Fruit fly (Drosophila melanogaster) whole organism, embryonic: ENCODE data around the gene pyd.

Source experiments
- Adf1 ChIP-seq: fragments of 200-800 bp; sonication (Bioruptor generic); IDR thresholded peaks from 2 replicates; pipeline ENCODE4 v1.3.6; 2022; ENCODE audit warnings: missing biosample characterization, missing genetic modification characterization
- Antp ChIP-seq: fragments of 200-800 bp; sonication (Bioruptor generic); optimal IDR thresholded peaks from 3 replicates; lab custom pipeline; 2016; ENCODE audit warnings: missing biosample characterization, missing genetic modification characterization
- Blimp-1 ChIP-seq: fragments of 200-800 bp; sonication (Bioruptor generic); optimal IDR thresholded peaks from 3 replicates; lab custom pipeline; 2018; ENCODE audit warnings: missing biosample characterization, missing genetic modification characterization, mild to moderate bottlenecking, moderate library complexity, missing genetic modification reagents
- CG10147 ChIP-seq: fragments of 200-800 bp; sonication (Bioruptor generic); optimal IDR thresholded peaks from 2 replicates; lab custom pipeline; 2019; ENCODE audit warnings: missing biosample characterization, mild to moderate bottlenecking, missing genetic modification characterization, moderate library complexity
- CG10462 ChIP-seq: fragments of 200-800 bp; sonication (Bioruptor generic); optimal IDR thresholded peaks from 2 replicates; lab custom pipeline; 2016; ENCODE audit warnings: missing biosample characterization, missing genetic modification characterization
- CG14441 ChIP-seq: fragments of 200-800 bp; sonication (Bioruptor generic); IDR thresholded peaks from 2 replicates; pipeline ENCODE4 v1.3.6; 2022; ENCODE audit warnings: missing biosample characterization, missing genetic modification characterization
- CG14667 ChIP-seq: fragments of 200-800 bp; sonication (Bioruptor generic); IDR thresholded peaks from 2 replicates; pipeline ENCODE4 v1.3.6; 2022; ENCODE audit warnings: missing biosample characterization, missing genetic modification characterization
- CG1647 ChIP-seq: fragments of 200-800 bp; sonication (Bioruptor generic); optimal IDR thresholded peaks from 3 replicates; lab custom pipeline; 2016; ENCODE audit warnings: missing biosample characterization, missing genetic modification characterization
- CG16813 ChIP-seq: fragments of 200-800 bp; sonication (Bioruptor generic); IDR thresholded peaks from 3 replicates; pipeline ENCODE4 v1.3.6; 2022; ENCODE audit warnings: missing biosample characterization, missing genetic modification characterization; ENCODE audit not compliant: partially characterized antibody
- CG18619 ChIP-seq: fragments of 200-800 bp; sonication (Bioruptor generic); optimal IDR thresholded peaks from 3 replicates; lab custom pipeline; 2017; ENCODE audit warnings: missing biosample characterization, mild to moderate bottlenecking, missing genetic modification characterization
- CG18764 ChIP-seq: fragments of 200-800 bp; sonication (Bioruptor generic); optimal IDR thresholded peaks from 3 replicates; lab custom pipeline; 2016; ENCODE audit warnings: missing biosample characterization, missing genetic modification characterization
- CG34376 ChIP-seq: fragments of 200-800 bp; sonication (Bioruptor generic); optimal IDR thresholded peaks from 2 replicates; lab custom pipeline; 2018; ENCODE audit warnings: missing biosample characterization, mild to moderate bottlenecking, missing genetic modification characterization
- CG4820 ChIP-seq: fragments of 200-800 bp; sonication (Bioruptor generic); optimal IDR thresholded peaks from 3 replicates; lab custom pipeline; 2016; ENCODE audit warnings: missing biosample characterization, missing genetic modification characterization
- CG5180 ChIP-seq: fragments of 200-800 bp; sonication (Bioruptor generic); optimal IDR thresholded peaks from 3 replicates; lab custom pipeline; 2017; ENCODE audit warnings: missing biosample characterization, missing genetic modification characterization, mild to moderate bottlenecking, moderate library complexity, missing genetic modification reagents
- CG5953 ChIP-seq: fragments of 200-800 bp; sonication (Bioruptor generic); IDR thresholded peaks from 2 replicates; pipeline ENCODE4 v1.3.6; 2022; ENCODE audit warnings: missing biosample characterization, missing genetic modification characterization
- CG8388 ChIP-seq: fragments of 200-800 bp; sonication (Bioruptor generic); optimal IDR thresholded peaks from 2 replicates; lab custom pipeline; 2019; ENCODE audit warnings: missing biosample characterization, mild to moderate bottlenecking, missing genetic modification characterization, moderate library complexity
- CG9797 ChIP-seq: fragments of 200-800 bp; sonication (Bioruptor generic); optimal IDR thresholded peaks from 3 replicates; lab custom pipeline; 2018; ENCODE audit warnings: missing biosample characterization, mild to moderate bottlenecking, missing genetic modification characterization
- Chrac-16 ChIP-seq: fragments of 200-800 bp; sonication (Bioruptor generic); optimal IDR thresholded peaks from 3 replicates; lab custom pipeline; 2016; ENCODE audit warnings: missing biosample characterization, missing genetic modification characterization
- CkIIα-i1 ChIP-seq: fragments of 200-800 bp; sonication (Bioruptor generic); IDR thresholded peaks from 2 replicates; pipeline ENCODE4 v1.3.6; 2022; ENCODE audit warnings: missing biosample characterization, missing genetic modification characterization
- D19B ChIP-seq: fragments of 200-800 bp; sonication (Bioruptor generic); optimal IDR thresholded peaks from 2 replicates; lab custom pipeline; 2017; ENCODE audit warnings: missing biosample characterization, mild to moderate bottlenecking, missing genetic modification characterization
- Dad ChIP-seq: fragments of 200-800 bp; sonication (Bioruptor generic); optimal IDR thresholded peaks from 3 replicates; lab custom pipeline; 2016; ENCODE audit warnings: missing biosample characterization, missing genetic modification characterization
- Dll ChIP-seq: fragments of 200-800 bp; sonication (Bioruptor generic); IDR thresholded peaks from 4 replicates; pipeline ENCODE4 v1.3.6; 2022; ENCODE audit warnings: missing biosample characterization, missing genetic modification characterization; ENCODE audit not compliant: partially characterized antibody
- E2f2 ChIP-seq: fragments of 200-800 bp; sonication (Bioruptor generic); IDR thresholded peaks from 2 replicates; pipeline ENCODE4 v1.3.6; 2022; ENCODE audit warnings: missing biosample characterization, missing genetic modification characterization
- Fer1 ChIP-seq: fragments of 200-800 bp; sonication (Bioruptor generic); optimal IDR thresholded peaks from 2 replicates; lab custom pipeline; 2017; ENCODE audit warnings: missing biosample characterization, mild to moderate bottlenecking, missing genetic modification characterization
- HmgD ChIP-seq: fragments of 200-800 bp; sonication (Bioruptor generic); optimal IDR thresholded peaks from 3 replicates; lab custom pipeline; 2016; ENCODE audit warnings: missing biosample characterization, missing genetic modification characterization
- Mrtf ChIP-seq: fragments of 200-800 bp; sonication (Bioruptor generic); IDR thresholded peaks from 3 replicates; pipeline ENCODE4 v1.3.6; 2022; ENCODE audit warnings: missing biosample characterization, missing genetic modification characterization
- Nf-YA ChIP-seq: fragments of 200-800 bp; sonication (Bioruptor generic); IDR thresholded peaks from 2 replicates; pipeline ENCODE4 v1.3.6; 2022; ENCODE audit warnings: missing biosample characterization, missing genetic modification characterization
- Sox100B ChIP-seq: fragments of 200-800 bp; sonication (Bioruptor generic); optimal IDR thresholded peaks from 3 replicates; lab custom pipeline; 2018; ENCODE audit warnings: missing biosample characterization, mild to moderate bottlenecking, missing genetic modification characterization
- Xrp1 ChIP-seq: fragments of 200-800 bp; sonication (Bioruptor generic); IDR thresholded peaks from 2 replicates; pipeline ENCODE4 v1.3.6; 2022; ENCODE audit warnings: missing biosample characterization, missing genetic modification characterization
- ab ChIP-seq: fragments of 200-800 bp; sonication (Bioruptor generic); optimal IDR thresholded peaks from 2 replicates; lab custom pipeline; 2016; ENCODE audit warnings: missing biosample characterization, missing genetic modification characterization
- ap ChIP-seq: fragments of 200-800 bp; sonication (Bioruptor generic); IDR thresholded peaks from 2 replicates; pipeline ENCODE4 v1.3.6; 2022; ENCODE audit warnings: missing biosample characterization, missing genetic modification characterization
- chinmo ChIP-seq: fragments of 200-800 bp; sonication (Bioruptor generic); IDR thresholded peaks from 4 replicates; pipeline ENCODE4 v1.3.6; 2022; ENCODE audit warnings: missing biosample characterization, missing genetic modification characterization; ENCODE audit not compliant: partially characterized antibody
- ci ChIP-seq: fragments of 200-800 bp; sonication (Bioruptor generic); IDR thresholded peaks from 3 replicates; pipeline ENCODE4 v1.3.6; 2022; ENCODE audit warnings: missing biosample characterization, missing genetic modification characterization
- cwo ChIP-seq: fragments of 200-800 bp; sonication (Bioruptor generic); optimal IDR thresholded peaks from 3 replicates; lab custom pipeline; 2017; ENCODE audit warnings: missing biosample characterization, missing genetic modification characterization, mild to moderate bottlenecking, moderate library complexity, missing genetic modification reagents
- hbn ChIP-seq: fragments of 200-800 bp; sonication (Bioruptor generic); IDR thresholded peaks from 2 replicates; pipeline ENCODE4 v1.3.6; 2022; ENCODE audit warnings: missing biosample characterization, missing genetic modification characterization; ENCODE audit not compliant: partially characterized antibody
- ind ChIP-seq: fragments of 200-800 bp; sonication (Bioruptor generic); optimal IDR thresholded peaks from 3 replicates; lab custom pipeline; 2016; ENCODE audit warnings: missing biosample characterization, missing genetic modification characterization
- knrl ChIP-seq: fragments of 200-800 bp; sonication (Bioruptor generic); IDR thresholded peaks from 3 replicates; pipeline ENCODE4 v1.3.6; 2022; ENCODE audit warnings: missing biosample characterization, missing genetic modification characterization; ENCODE audit not compliant: partially characterized antibody
- mld ChIP-seq: fragments of 200-800 bp; sonication (Bioruptor generic); IDR thresholded peaks from 3 replicates; pipeline ENCODE4 v1.3.6; 2022; ENCODE audit warnings: missing biosample characterization, missing genetic modification characterization; ENCODE audit not compliant: partially characterized antibody
- oc ChIP-seq: fragments of 200-800 bp; sonication (Bioruptor generic); optimal IDR thresholded peaks from 2 replicates; lab custom pipeline; 2018; ENCODE audit warnings: missing biosample characterization, mild to moderate bottlenecking, missing genetic modification characterization, moderate library complexity
- otp ChIP-seq: fragments of 200-800 bp; sonication (Bioruptor generic); IDR thresholded peaks from 3 replicates; pipeline ENCODE4, ENCODE4 v1.3.6; 2022; ENCODE audit warnings: missing biosample characterization, missing genetic modification characterization
- pan ChIP-seq, 4 experiments: fragments of >200 bp in 3 of 4; fragments of 200-800 bp in 1 of 4; sonication (Bioruptor generic) in 1 of 4; optimal IDR thresholded peaks in 3 of 4; IDR thresholded peaks in 1 of 4; 2 replicates each; pipeline versions ENCODE4 v1.3.6 to Lab custom; 2017 to 2022; ENCODE audit warnings: missing biosample characterization in 2 of 4, missing genetic modification characterization in 2 of 4, mixed read lengths in 1 of 4
- pum ChIP-seq: fragments of 200-800 bp; sonication (Bioruptor generic); optimal IDR thresholded peaks from 2 replicates; lab custom pipeline; 2016; ENCODE audit warnings: missing biosample characterization, missing genetic modification characterization
- repo ChIP-seq: fragments of 200-800 bp; sonication (Bioruptor generic); optimal IDR thresholded peaks from 2 replicates; lab custom pipeline; 2016; ENCODE audit warnings: missing biosample characterization, missing genetic modification characterization
- salm ChIP-seq: fragments of 200-800 bp; sonication (Bioruptor generic); optimal IDR thresholded peaks from 2 replicates; lab custom pipeline; 2018; ENCODE audit warnings: missing biosample characterization, mild to moderate bottlenecking, missing genetic modification characterization
- sens ChIP-seq: fragments of 200-800 bp; sonication (Bioruptor generic); peaks from one replicate; lab custom pipeline; 2016; ENCODE audit warnings: missing biosample characterization, missing genetic modification characterization
- shn ChIP-seq: fragments of 200-800 bp; sonication (Bioruptor generic); optimal IDR thresholded peaks from 3 replicates; lab custom pipeline; 2016; ENCODE audit warnings: missing biosample characterization, missing genetic modification characterization
- sob ChIP-seq: fragments of 200-800 bp; sonication (Bioruptor generic); IDR thresholded peaks from 2 replicates; pipeline ENCODE4 v1.3.6; 2022; ENCODE audit warnings: missing biosample characterization, missing genetic modification characterization
- stc ChIP-seq: fragments of 200-800 bp; sonication (Bioruptor generic); IDR thresholded peaks from 2 replicates; pipeline ENCODE4 v1.3.6; 2022; ENCODE audit warnings: missing biosample characterization, missing genetic modification characterization
- tgo ChIP-seq: fragments of 200-800 bp; sonication (Bioruptor generic); IDR thresholded peaks from 3 replicates; pipeline ENCODE4 v1.3.6; 2022; ENCODE audit warnings: missing biosample characterization, missing genetic modification characterization

Gene pyd

DNA sequence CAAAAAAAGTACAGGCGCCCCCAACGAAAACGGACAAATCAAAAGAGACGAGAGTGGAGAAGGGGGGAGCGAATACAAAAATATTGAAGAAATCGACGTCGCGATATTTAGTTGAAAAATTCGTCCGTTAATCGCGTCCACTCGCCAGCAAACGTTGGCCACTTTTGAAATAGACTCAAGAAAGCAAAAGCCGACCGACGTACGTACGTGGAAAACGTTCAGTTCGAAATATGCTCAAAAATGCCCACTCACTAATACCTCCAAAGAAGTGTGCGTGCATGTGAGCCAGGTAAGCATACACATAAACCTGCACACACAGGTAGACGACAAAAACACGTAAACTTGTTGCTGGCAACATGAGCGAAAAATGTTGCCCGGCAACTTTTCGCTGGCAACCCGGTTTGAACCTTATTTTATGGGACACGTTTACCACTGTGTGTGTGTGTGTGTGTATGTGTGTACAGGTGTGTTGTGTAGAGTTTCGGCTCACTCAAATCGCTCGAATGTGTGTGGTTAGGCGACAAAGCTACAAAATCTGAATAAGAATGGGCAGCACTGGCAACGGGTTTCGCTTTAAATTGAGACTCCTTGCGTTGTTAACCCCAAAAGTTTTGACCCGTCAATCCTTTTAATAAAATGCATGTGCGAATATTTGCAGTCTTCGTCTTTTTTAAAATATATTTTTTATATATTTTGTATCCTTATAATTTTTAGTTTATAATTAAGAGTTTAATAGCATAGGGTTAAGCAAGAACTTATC, 74.0 kb downstream of the pyd start:
- TF ChIP-seq shn (GFP tag; lab: Kevin White, UChicago) = no peak
- TF ChIP-seq Dll (GFP tag; lab: Robert Waterston, UW) = 0 out of 4 replicates have a peak, but pooled peaks have one; percentile 41
- TF ChIP-seq hbn (GFP tag; lab: Robert Waterston, UW) = no peak
- 0 out of 3 replicates have a peak, but pooled peaks have one; percentile 5 for TF ChIP-seq otp
- peak; percentile 85 for TF ChIP-seq sens
- TF ChIP-seq repo (GFP tag; lab: Kevin White, UChicago) = no peak
- no peak; the same call in 2 of the 3 replicates for TF ChIP-seq knrl (GFP tag; lab: Robert Waterston, UW)
- TF ChIP-seq Xrp1 (GFP tag; lab: Robert Waterston, UW) = no peak
- TF ChIP-seq CG10462 = no peak
- no peak for TF ChIP-seq Nf-YA (GFP tag; lab: Robert Waterston, UW)
- no peak for TF ChIP-seq CG18619 (GFP tag; lab: Kevin White, UChicago)
- TF ChIP-seq CG9797 (GFP tag; lab: Kevin White, UChicago) = no peak
- TF ChIP-seq CkIIα-i1 = no peak
- TF ChIP-seq pum (GFP tag; lab: Kevin White, UChicago) = no peak
- TF ChIP-seq tgo = no peak
- no peak for TF ChIP-seq salm (tag; lab: Kevin White, UChicago)
- TF ChIP-seq E2f2 (GFP tag; lab: Robert Waterston, UW) = no peak
- TF ChIP-seq Adf1 (GFP tag; lab: Robert Waterston, UW) = 0 out of 2 replicates have a peak, but pooled peaks have one; percentile 9
- 0 out of 3 replicates have a peak, but pooled peaks have one; percentile 57 for TF ChIP-seq ci (GFP tag; lab: Robert Waterston, UW)
- TF ChIP-seq Fer1 (GFP tag; lab: Kevin White, UChicago) = no peak
- TF ChIP-seq CG5180 = peak; percentile 56
- peak; percentile 75; the same call in 2 of the 4 replicates for TF ChIP-seq chinmo (GFP tag; lab: Robert Waterston, UW)
- no peak for TF ChIP-seq ap (GFP tag; lab: Robert Waterston, UW)
- peak; percentile 65 for TF ChIP-seq Blimp-1
- TF ChIP-seq D19B (GFP tag; lab: Kevin White, UChicago) = no peak
- TF ChIP-seq Chrac-16 (GFP tag; lab: Kevin White, UChicago) = no peak
- no peak for TF ChIP-seq mld (GFP tag; lab: Robert Waterston, UW)
- TF ChIP-seq Sox100B = no peak
- no peak for TF ChIP-seq CG14667
- TF ChIP-seq CG10147 (GFP tag; lab: Kevin White, UChicago) = no peak
- no peak for TF ChIP-seq CG1647
- no peak for TF ChIP-seq CG16813
- TF ChIP-seq cwo (GFP tag; lab: Kevin White, UChicago) = peak; percentile 51
- no peak; the same call in 1 of the 2 replicates for TF ChIP-seq stc
- TF ChIP-seq Mrtf (GFP tag; lab: Robert Waterston, UW) = no peak
- no peak for TF ChIP-seq ab
- TF ChIP-seq CG14441 (GFP tag; lab: Robert Waterston, UW) = 0 out of 2 replicates have a peak, but pooled peaks have one; percentile 26
- peak; percentile 11 for TF ChIP-seq oc
- TF ChIP-seq Dad (GFP tag; lab: Kevin White, UChicago) = no peak
- TF ChIP-seq ind (GFP tag; lab: Kevin White, UChicago) = no peak
- no peak for TF ChIP-seq CG18764 (GFP tag; lab: Kevin White, UChicago)
- no peak for TF ChIP-seq pan (optimal IDR thresholded peaks at IDR 0.05; lab: Kevin White, UChicago)
- TF ChIP-seq pan (GFP tag; optimal IDR thresholded peaks at IDR 0.05 in 1 of 2, IDR thresholded peaks at IDR 0.05 in 1 of 2) = no peak
- TF ChIP-seq CG5953 (GFP tag; lab: Robert Waterston, UW) = no peak
- peak; percentile 38; the same call in 1 of the 2 replicates for TF ChIP-seq sob (GFP tag; lab: Robert Waterston, UW)
- TF ChIP-seq CG4820 = no peak
- TF ChIP-seq CG34376 (GFP tag; lab: Kevin White, UChicago) = peak; percentile 1
- TF ChIP-seq CG8388 (GFP tag; lab: Kevin White, UChicago) = no peak
- TF ChIP-seq HmgD = no peak
- no peak for TF ChIP-seq Antp (GFP tag; lab: Kevin White, UChicago)
